Fruit fly (Drosophila melanogaster) whole organism: ENCODE results near the gene B4.

ENCODE experiments used
- CG8478 ChIP-seq: fragments of >200 bp; optimal IDR thresholded peaks from 2 replicates; lab custom pipeline; 2018; ENCODE audit warnings: inconsistent platforms
- Dll ChIP-seq: fragments of >200 bp; optimal IDR thresholded peaks from 2 replicates; lab custom pipeline; 2017
- pan ChIP-seq: fragments of >200 bp; optimal IDR thresholded peaks from 2 replicates; lab custom pipeline; 2017
- psq ChIP-seq: fragments of >200 bp; optimal IDR thresholded peaks from 2 replicates; lab custom pipeline; 2017
- usp ChIP-seq: fragments of >200 bp; optimal IDR thresholded peaks from 2 replicates; lab custom pipeline; 2017; ENCODE audit warnings: missing biosample characterization, missing genetic modification characterization, mixed read lengths

- TF ChIP-seq psq (lab: Kevin White, UChicago) (no peak), CG8478 (lab: Kevin White, UChicago) (no peak), Dll (lab: Kevin White, UChicago) (no peak), pan (lab: Kevin White, UChicago) (no peak), usp (GFP tag; lab: Kevin White, UChicago) (no peak)
Observed at dm6 chr2L:13457037-13457547, 92.0 kb downstream of the B4 start, which contains the start of gene CG42809.
